Fruit fly (Drosophila melanogaster): ENCODE results near the gene Reck.

Reck gene

dm6 chr3L:14969171-14969570 is 44.7 kb downstream of the Reck start, which contains the start of gene Tom:
Tom (plus strand) TSS chr3L:14969344.
- TF ChIP-seq Sox102F (GFP tag; optimal IDR thresholded peaks at IDR 0.05) (peak; percentile 38), CG4318 (GFP tag; optimal IDR thresholded peaks at IDR 0.05) (no peak), dsx (GFP tag; optimal IDR thresholded peaks at IDR 0.05; ENCODE audit: poor library complexity, severe bottlenecking) (peak; percentile 80), fd85E (GFP tag; optimal IDR thresholded peaks at IDR 0.05) (no peak), achi (GFP tag; optimal IDR thresholded peaks at IDR 0.05) (no peak), ss (GFP tag; optimal IDR thresholded peaks at IDR 0.05) (peak in 1 of 2 experiments; percentile 37)

dm6 chr3L:14968553-14968952 is 45.3 kb downstream of the Reck start:
- TF ChIP-seq eg (GFP tag; IDR thresholded peaks at IDR 0.05) (no peak), svp (GFP tag) (peak; percentile 28), topi (GFP tag; optimal IDR thresholded peaks at IDR 0.05) (no peak), CG1621 (tag; optimal IDR thresholded peaks at IDR 0.05) (no peak), spab (GFP tag; optimal IDR thresholded peaks at IDR 0.05) (no peak), Eip93F (GFP tag; optimal IDR thresholded peaks at IDR 0.05) (no peak)

DNA sequence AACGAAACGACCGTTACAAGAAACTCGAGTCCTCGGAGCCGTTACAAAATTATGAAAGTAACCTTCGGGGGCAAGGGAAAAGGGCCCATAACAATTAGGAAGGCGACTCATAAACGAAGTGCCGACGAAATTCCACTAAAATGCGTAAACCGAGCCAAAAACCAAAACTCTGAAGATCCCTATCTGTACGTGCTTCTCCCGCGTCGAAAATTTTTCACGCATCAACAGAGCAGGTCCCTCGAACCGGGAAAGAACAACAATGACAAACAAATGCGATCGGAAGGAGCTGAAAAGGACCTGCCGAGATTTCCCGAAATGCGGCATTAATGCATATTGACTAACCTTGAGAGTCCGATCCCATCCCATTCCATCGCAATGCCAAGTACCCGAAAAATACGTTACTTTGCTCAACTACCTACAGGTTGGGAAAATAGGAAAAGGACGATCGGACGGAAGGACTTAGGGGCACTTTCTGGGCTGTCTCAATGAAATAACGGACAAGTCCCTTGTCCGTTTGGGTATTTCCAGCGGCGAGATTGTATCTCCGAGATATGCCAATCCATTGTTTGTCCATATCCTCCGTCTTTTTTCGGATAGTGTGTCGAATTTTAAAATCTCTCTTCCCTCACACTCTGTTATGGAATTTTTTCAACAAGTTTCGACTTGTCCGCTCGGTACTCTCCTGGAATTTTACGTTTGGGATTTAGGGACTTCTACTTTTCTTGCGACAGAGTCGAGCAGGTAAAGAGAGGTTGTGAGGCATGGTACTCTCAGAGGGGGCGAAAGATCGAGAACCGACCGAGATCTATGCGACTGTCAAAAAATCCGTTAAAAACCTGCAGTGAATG is 45.9 kb downstream of the Reck start:
- TF ChIP-seq fd85E (GFP tag; optimal IDR thresholded peaks at IDR 0.05) = no peak
- no peak for TF ChIP-seq CG6854 (GFP tag; optimal IDR thresholded peaks at IDR 0.05)
- TF ChIP-seq CG6808 (GFP tag; optimal IDR thresholded peaks at IDR 0.05) = no peak
- no peak for TF ChIP-seq ss (GFP tag; optimal IDR thresholded peaks at IDR 0.05)
- no peak for TF ChIP-seq Sox102F (GFP tag; optimal IDR thresholded peaks at IDR 0.05)
- no peak for TF ChIP-seq eg (GFP tag; IDR thresholded peaks at IDR 0.05)
- no peak for TF ChIP-seq Hr4 (GFP tag; optimal IDR thresholded peaks at IDR 0.05)
- TF ChIP-seq CG8632 (GFP tag; optimal IDR thresholded peaks at IDR 0.05) = no peak
- TF ChIP-seq Gug (GFP tag; IDR thresholded peaks at IDR 0.05) = no peak
- no peak for TF ChIP-seq Smox (GFP tag; optimal IDR thresholded peaks at IDR 0.05)
- TF ChIP-seq svp (GFP tag) = no peak
- TF ChIP-seq CG8119 (GFP tag; IDR thresholded peaks at IDR 0.05) = no peak
- TF ChIP-seq net (GFP tag; optimal IDR thresholded peaks at IDR 0.05) = no peak

DNA sequence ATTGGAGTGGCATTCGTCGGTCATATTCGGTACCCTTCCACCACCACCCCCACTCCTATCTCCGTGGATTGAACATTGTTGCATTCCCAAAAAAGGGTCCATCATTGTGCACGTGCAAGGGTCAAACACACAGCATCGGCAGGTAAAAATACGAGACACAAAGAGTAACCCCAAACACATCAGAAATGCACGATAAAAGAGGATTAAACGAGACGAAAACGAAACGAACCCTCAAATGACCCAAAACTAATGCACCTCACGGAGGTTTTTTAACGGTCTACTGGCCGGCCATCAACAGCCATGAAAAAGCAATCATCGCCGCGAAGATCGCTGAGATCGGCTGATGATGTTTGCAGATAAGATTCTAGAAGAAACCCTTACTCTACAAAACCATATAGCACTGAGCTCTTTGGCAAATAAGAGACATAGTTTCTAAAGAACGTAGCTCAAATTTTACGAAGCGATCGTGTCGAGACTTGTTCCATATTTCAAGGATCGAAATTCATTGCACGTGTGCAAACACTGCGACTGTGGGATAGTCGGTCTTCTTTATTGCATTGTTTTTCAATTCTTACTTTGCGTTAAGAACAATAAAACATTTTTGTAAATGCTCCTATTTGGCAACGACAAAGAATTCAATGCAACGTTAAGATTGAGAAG is 47.5 kb downstream of the Reck start:
- TF ChIP-seq CG7368 (GFP tag; optimal IDR thresholded peaks at IDR 0.05) (no peak), svp (GFP tag) (peak; percentile 1)

DNA sequence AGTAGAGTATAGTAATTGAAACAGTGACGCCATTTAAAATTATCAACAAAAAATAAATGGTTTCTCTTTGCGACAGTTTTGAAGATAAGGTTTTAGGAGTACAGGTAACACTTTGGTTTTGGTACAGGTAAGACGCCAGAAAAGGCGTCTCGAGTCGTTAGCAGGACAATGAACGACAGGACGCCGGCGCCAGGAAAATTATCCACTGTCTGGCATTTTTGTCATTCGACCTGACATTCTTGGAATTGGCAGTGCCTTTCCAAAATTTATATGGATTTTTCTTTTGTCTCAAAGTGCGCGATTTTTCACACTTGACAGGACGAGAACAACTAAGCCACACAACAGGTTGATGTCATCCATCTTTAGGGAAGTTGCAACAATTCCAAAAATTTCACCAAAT is 49.0 kb downstream of the Reck start:
- no peak for TF ChIP-seq CG10631 (GFP tag; optimal IDR thresholded peaks at IDR 0.05)
- no peak for TF ChIP-seq CG6276 (GFP tag; optimal IDR thresholded peaks at IDR 0.05)
- TF ChIP-seq eg (GFP tag; IDR thresholded peaks at IDR 0.05) = no peak
- TF ChIP-seq vri (GFP tag; optimal IDR thresholded peaks at IDR 0.05) = no peak
- no peak for TF ChIP-seq CG10669 (GFP tag; optimal IDR thresholded peaks at IDR 0.05)
- no peak for TF ChIP-seq Eip75B (GFP tag; optimal IDR thresholded peaks at IDR 0.05)
- TF ChIP-seq topi (GFP tag; optimal IDR thresholded peaks at IDR 0.05) = no peak
- TF ChIP-seq Eip93F (GFP tag; optimal IDR thresholded peaks at IDR 0.05) = no peak
- no peak for TF ChIP-seq Blimp-1 (GFP tag; optimal IDR thresholded peaks at IDR 0.05)
- TF ChIP-seq fd59A (GFP tag; optimal IDR thresholded peaks at IDR 0.05) = no peak
- TF ChIP-seq Gug (GFP tag; IDR thresholded peaks at IDR 0.05) = no peak
- no peak for TF ChIP-seq CG34406 (GFP tag; optimal IDR thresholded peaks at IDR 0.05)
- no peak for TF ChIP-seq ss (GFP tag; optimal IDR thresholded peaks at IDR 0.05)
- no peak for TF ChIP-seq Hr39 (GFP tag; optimal IDR thresholded peaks at IDR 0.05)
- TF ChIP-seq Ets96B (tag; optimal IDR thresholded peaks at IDR 0.05) = no peak
- no peak for TF ChIP-seq Met (GFP tag; optimal IDR thresholded peaks at IDR 0.05)
- TF ChIP-seq CG7368 (GFP tag; optimal IDR thresholded peaks at IDR 0.05) = no peak
- TF ChIP-seq CG15336 (GFP tag; IDR thresholded peaks at IDR 0.05) = no peak
- no peak for TF ChIP-seq Smox (GFP tag; optimal IDR thresholded peaks at IDR 0.05)
- TF ChIP-seq dac (GFP tag; optimal IDR thresholded peaks at IDR 0.05) = no peak

Measured in whole organism, prepupa.